Worm (Caenorhabditis elegans): ENCODE data around the gene lst-4.

lst-4 gene

ce11 chrIV:14069760-14070159, at the start of gene lst-4:
TSS of gene lst-4 (minus strand) at chrIV:14069860.
- no peak for TF ChIP-seq F57A8.1 (GFP tag; optimal IDR thresholded peaks at IDR 0.05)
- TF ChIP-seq F33H1.4 (GFP tag; IDR thresholded peaks at IDR 0.05): no peak
- TF ChIP-seq somi-1 (GFP tag; optimal IDR thresholded peaks at IDR 0.05): no peak
- TF ChIP-seq nhr-90 (tag; optimal IDR thresholded peaks at IDR 0.05): no peak
- TF ChIP-seq him-1 (tag; optimal IDR thresholded peaks at IDR 0.05): no peak

- no peak for TF ChIP-seq ceh-100 (GFP tag; IDR thresholded peaks at IDR 0.05)
- no peak for TF ChIP-seq madf-8 (GFP tag; conservative IDR thresholded peaks at IDR 0.05)
- no peak for TF ChIP-seq attf-3 (GFP tag; conservative IDR thresholded peaks at IDR 0.05)
- no peak for TF ChIP-seq ets-4 (GFP tag; optimal IDR thresholded peaks at IDR 0.05)
- TF ChIP-seq Y95B8A.8 (GFP tag; IDR thresholded peaks at IDR 0.05): no peak
- TF ChIP-seq F22D6.2 (tag; optimal IDR thresholded peaks at IDR 0.05): no peak
- no peak for TF ChIP-seq lag-1 (GFP tag; IDR thresholded peaks at IDR 0.05)
- TF ChIP-seq him-1 (tag; optimal IDR thresholded peaks at IDR 0.05): no peak
- TF ChIP-seq T26A5.8 (tag; optimal IDR thresholded peaks at IDR 0.05): no peak
- TF ChIP-seq F37B4.10 (GFP tag; IDR thresholded peaks at IDR 0.05): no peak
- TF ChIP-seq ztf-18 (tag; optimal IDR thresholded peaks at IDR 0.05): no peak
- TF ChIP-seq ztf-3 (GFP tag; optimal IDR thresholded peaks at IDR 0.05): no peak
- no peak for TF ChIP-seq let-607 (tag; optimal IDR thresholded peaks at IDR 0.05)
Observed at ce11 chrIV:14119327-14119726, 49.7 kb upstream of the lst-4 start.

DNA sequence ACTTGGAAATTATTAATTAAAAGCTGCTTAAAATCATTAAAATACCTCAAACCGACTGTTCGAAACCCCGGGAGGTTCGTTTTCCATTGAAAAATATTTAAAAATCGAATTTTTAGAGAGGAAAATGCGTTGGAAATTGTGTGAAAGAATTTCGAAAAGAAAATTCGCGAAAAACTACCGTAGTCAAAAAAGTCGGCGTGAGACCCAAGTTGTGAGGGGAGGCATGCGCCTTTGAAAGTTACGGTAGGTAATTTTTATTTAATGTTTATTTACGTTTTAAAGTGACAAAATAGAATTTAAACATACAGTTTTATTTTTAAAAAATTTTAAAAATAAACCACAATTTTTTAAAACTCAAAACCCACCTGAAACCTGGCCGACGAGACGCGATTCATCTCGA, 45.9 kb upstream of the lst-4 start:
- TF ChIP-seq aptf-3 (GFP tag; IDR thresholded peaks at IDR 0.05) (no peak), nhr-179 (tag; optimal IDR thresholded peaks at IDR 0.05) (no peak), lsy-27 (tag; optimal IDR thresholded peaks at IDR 0.05; ENCODE audit: borderline replicate concordance, insufficient read depth) (no peak), hmg-20 (GFP tag; IDR thresholded peaks at IDR 0.05) (no peak), B0261.1 (tag; optimal IDR thresholded peaks at IDR 0.05) (no peak), B0035.1 (tag; optimal IDR thresholded peaks at IDR 0.05) (no peak), sea-2 (GFP tag; IDR thresholded peaks at IDR 0.05) (no peak), tbx-9 (tag; optimal IDR thresholded peaks at IDR 0.05; ENCODE audit: borderline replicate concordance) (no peak), nfya-1 (tag; optimal IDR thresholded peaks at IDR 0.05; ENCODE audit: borderline replicate concordance, insufficient read depth) (no peak), hlh-12 (tag; optimal IDR thresholded peaks at IDR 0.05) (no peak), T07F8.4 (tag; optimal IDR thresholded peaks at IDR 0.05) (no peak), Y53F4B.3 (GFP tag; IDR thresholded peaks at IDR 0.05) (no peak), sptf-2 (GFP tag; optimal IDR thresholded peaks at IDR 0.05) (no peak), ztf-28 (GFP tag; IDR thresholded peaks at IDR 0.05) (no peak), dpff-1 (tag; optimal IDR thresholded peaks at IDR 0.05) (no peak), K12H6.12 (tag; optimal IDR thresholded peaks at IDR 0.05) (no peak), ets-4 (GFP tag; optimal IDR thresholded peaks at IDR 0.05) (no peak), snpc-4 (GFP tag; optimal IDR thresholded peaks at IDR 0.05) (peak; percentile 92), snpc-4 (tag; optimal IDR thresholded peaks at IDR 0.05) (peak in 3 of 4 experiments; percentile 90 to 96 (median 96)), madf-10 (tag; optimal IDR thresholded peaks at IDR 0.05) (no peak), egrh-3 (GFP tag; IDR thresholded peaks at IDR 0.05) (no peak), chd-7 (tag; optimal IDR thresholded peaks at IDR 0.05) (no peak), T26A5.8 (tag; optimal IDR thresholded peaks at IDR 0.05) (no peak), snpc-3.4 (tag; optimal IDR thresholded peaks at IDR 0.05) (peak; percentile 31), tbp1 (GFP tag; optimal IDR thresholded peaks at IDR 0.05) (peak; percentile 68), ztf-26 (tag; optimal IDR thresholded peaks at IDR 0.05) (no peak), lin-40 (tag; optimal IDR thresholded peaks at IDR 0.05) (no peak), lin-54 (GFP tag; optimal IDR thresholded peaks at IDR 0.05) (peak; percentile 40), attf-3 (GFP tag; conservative IDR thresholded peaks at IDR 0.05) (no peak), pha-4 (tag; optimal IDR thresholded peaks at IDR 0.05) (no peak), nhr-120 (GFP tag; IDR thresholded peaks at IDR 0.05) (no peak), ceh-100 (GFP tag; IDR thresholded peaks at IDR 0.05) (no peak), ceh-58 (GFP tag; IDR thresholded peaks at IDR 0.05) (no peak), Y95B8A.8 (GFP tag; IDR thresholded peaks at IDR 0.05) (no peak), madf-8 (GFP tag; conservative IDR thresholded peaks at IDR 0.05) (peak; percentile 71)

Data from whole organism, young adult.